Worm (Caenorhabditis elegans): ENCODE results near the gene cup-16.
A peak's percentile ranks its signal among the peaks of the same experiment; 100 is the strongest.

Gene cup-16

DNA sequence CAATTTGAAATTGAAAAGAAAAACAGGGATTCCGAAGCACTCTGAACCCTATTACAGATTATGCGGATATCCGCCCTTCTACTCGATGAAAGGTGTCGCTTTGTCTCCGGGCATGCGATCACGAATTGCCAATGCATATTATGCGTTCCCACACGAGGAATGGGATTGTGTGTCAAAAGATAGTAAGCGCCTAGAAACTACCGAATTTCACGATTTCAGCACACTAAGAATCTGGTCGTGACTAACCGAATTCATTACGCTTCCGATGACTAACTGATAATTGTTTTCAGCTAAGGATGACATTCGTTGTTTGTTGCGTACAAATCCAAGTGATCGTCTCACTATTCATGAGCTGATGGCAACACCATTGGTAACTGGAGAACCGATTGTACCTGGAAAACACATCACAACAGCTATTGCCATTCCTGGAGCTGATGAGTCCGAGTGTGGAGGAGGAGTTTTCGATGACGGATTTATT is 39.4 kb downstream of the cup-16 start (continued):
- TF ChIP-seq ceh-27 (GFP tag; optimal IDR thresholded peaks at IDR 0.05) (no peak), B0019.2 (GFP tag; conservative IDR thresholded peaks at IDR 0.05) (no peak), ceh-79 (tag; optimal IDR thresholded peaks at IDR 0.05) (no peak), aptf-2 (GFP tag; conservative IDR thresholded peaks at IDR 0.05) (peak; percentile 50; the same call in 1 of the 2 replicates), ZK185.1 (tag; optimal IDR thresholded peaks at IDR 0.05; ENCODE audit: poor library complexity, severe bottlenecking) (peak; percentile 56), ccch-3 (GFP tag; optimal IDR thresholded peaks at IDR 0.05) (no peak), ets-4 (GFP tag; optimal IDR thresholded peaks at IDR 0.05) (peak; percentile 70), ztf-28 (GFP tag; IDR thresholded peaks at IDR 0.05) (no peak), C06A6.2 (GFP tag; conservative IDR thresholded peaks at IDR 0.05) (no peak; the same call in 1 of the 2 replicates), rpc-1 (optimal IDR thresholded peaks at IDR 0.05) (no peak), rpc-1 (tag; optimal IDR thresholded peaks at IDR 0.05) (no peak), ceh-40 (GFP tag; IDR thresholded peaks at IDR 0.05) (no peak), ztf-25 (GFP tag; IDR thresholded peaks at IDR 0.05) (0 out of 2 replicates have a peak, but pooled peaks have one; percentile 52), F37B4.10 (GFP tag; IDR thresholded peaks at IDR 0.05) (0 out of 2 replicates have a peak, but pooled peaks have one; percentile 48), K11D2.4 (GFP tag; IDR thresholded peaks at IDR 0.05) (peak; percentile 44), Y56A3A.18 (GFP tag; IDR thresholded peaks at IDR 0.05) (no peak), pbrm-1 (GFP tag; IDR thresholded peaks at IDR 0.05) (no peak; the same call in 1 of the 2 replicates), madf-8 (GFP tag; conservative IDR thresholded peaks at IDR 0.05) (no peak), attf-5 (GFP tag; optimal IDR thresholded peaks at IDR 0.05) (peak; percentile 29), cebp-1 (GFP tag; IDR thresholded peaks at IDR 0.05) (peak; percentile 52), cebp-1 (tag; optimal IDR thresholded peaks at IDR 0.05) (peak; percentile 66), snpc-1.3 (tag; optimal IDR thresholded peaks at IDR 0.05; ENCODE audit: insufficient read depth) (no peak), ztf-18 (tag; optimal IDR thresholded peaks at IDR 0.05) (no peak), ceh-100 (GFP tag; IDR thresholded peaks at IDR 0.05) (no peak), nfyb-1 (GFP tag; IDR thresholded peaks at IDR 0.05) (no peak)

DNA sequence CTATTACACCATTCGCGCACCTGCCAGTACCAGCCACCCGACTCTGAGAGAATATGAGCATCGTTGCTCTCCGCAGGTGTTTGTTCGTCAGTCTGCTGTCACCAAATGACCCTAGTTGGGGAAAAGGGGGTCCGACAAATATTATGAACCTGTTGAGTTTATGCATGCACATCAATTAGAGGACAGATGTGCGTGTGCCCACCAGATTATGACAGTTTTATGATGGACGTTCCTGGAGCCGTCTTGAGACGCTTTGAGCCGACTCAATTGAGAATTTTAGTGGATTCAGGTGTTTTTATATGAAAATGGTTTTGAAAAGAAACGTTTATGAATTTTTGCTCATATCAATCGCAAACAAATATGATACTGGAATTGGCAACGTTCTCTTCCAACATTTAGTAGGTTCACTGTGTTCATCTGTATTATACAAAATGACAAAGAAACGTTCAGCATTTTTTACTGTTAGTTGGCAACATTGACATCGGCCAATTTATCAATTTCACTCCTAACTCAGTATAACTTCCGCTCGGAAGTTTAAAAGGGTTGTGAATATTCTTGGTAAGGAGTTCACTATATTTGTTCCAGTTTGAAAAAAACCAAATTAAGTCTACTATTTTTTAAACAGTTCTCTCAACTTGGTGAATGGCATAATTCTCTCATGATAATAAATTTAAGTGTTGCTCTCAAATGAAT is 40.4 kb downstream of the cup-16 start:
- TF ChIP-seq lir-1 (GFP tag; conservative IDR thresholded peaks at IDR 0.05) (peak; percentile 5; the same call in 1 of the 2 replicates), atf-7 (tag; optimal IDR thresholded peaks at IDR 0.05) (peak; percentile 2), dpl-1 (GFP tag; optimal IDR thresholded peaks at IDR 0.05) (peak; percentile 5), Y67H2A.10 (GFP tag; conservative IDR thresholded peaks at IDR 0.05) (no peak), ceh-79 (tag; optimal IDR thresholded peaks at IDR 0.05) (peak; percentile 69), ets-4 (GFP tag; optimal IDR thresholded peaks at IDR 0.05) (no peak), pbrm-1 (GFP tag; IDR thresholded peaks at IDR 0.05) (peak; percentile 66; the same call in 1 of the 2 replicates), mel-28 (tag; optimal IDR thresholded peaks at IDR 0.05; ENCODE audit: borderline replicate concordance) (peak; percentile 12), C17E4.6 (GFP tag; IDR thresholded peaks at IDR 0.05) (no peak), aptf-3 (GFP tag; IDR thresholded peaks at IDR 0.05) (peak; percentile 63), madf-8 (GFP tag; conservative IDR thresholded peaks at IDR 0.05) (no peak), hlh-12 (tag; optimal IDR thresholded peaks at IDR 0.05) (no peak), ztf-28 (GFP tag; IDR thresholded peaks at IDR 0.05) (no peak), snpc-1.1 (tag; optimal IDR thresholded peaks at IDR 0.05; ENCODE audit: insufficient read depth) (no peak), D2030.7 (GFP tag; IDR thresholded peaks at IDR 0.05) (no peak), fkh-3 (tag; optimal IDR thresholded peaks at IDR 0.05) (no peak), K12H6.12 (tag; optimal IDR thresholded peaks at IDR 0.05) (peak; percentile 75), Y53G8AR.9 (GFP tag; conservative IDR thresholded peaks at IDR 0.05) (peak; percentile 93), B0336.3 (GFP tag; IDR thresholded peaks at IDR 0.05) (peak; percentile 88), Y53F4B.3 (GFP tag; IDR thresholded peaks at IDR 0.05) (0 out of 2 replicates have a peak, but pooled peaks have one; percentile 25), F55B11.4 (tag; optimal IDR thresholded peaks at IDR 0.05; ENCODE audit: borderline replicate concordance, insufficient read depth) (no peak), hmg-20 (GFP tag; IDR thresholded peaks at IDR 0.05) (peak; percentile 36; the same call in 1 of the 2 replicates), unc-130 (GFP tag; optimal IDR thresholded peaks at IDR 0.05) (no peak), B0261.1 (tag; optimal IDR thresholded peaks at IDR 0.05) (no peak), repo-1 (tag; optimal IDR thresholded peaks at IDR 0.05) (peak; percentile 98), nhr-80 (tag; optimal IDR thresholded peaks at IDR 0.05) (peak; percentile 59), egrh-3 (GFP tag; IDR thresholded peaks at IDR 0.05) (no peak)

Measured in whole organism, young adult.